Worm (Caenorhabditis elegans) whole organism, L3 larva: ENCODE data around the gene pas-6.

Experiments
- R02D3.7 ChIP-seq: fragments of 150-350 bp; optimal IDR thresholded peaks from 2 replicates; lab custom pipeline; 2014; ENCODE audit warnings: missing biosample characterization, missing genetic modification characterization
- ZK546.5 ChIP-seq: sonication (generic microtip); optimal IDR thresholded peaks from 2 replicates; lab custom pipeline; 2017; ENCODE audit warnings: missing biosample characterization, missing genetic modification characterization
- aly-2 ChIP-seq: fragments of 150-350 bp; optimal IDR thresholded peaks from 2 replicates; lab custom pipeline; 2014; ENCODE audit warnings: missing biosample characterization, missing genetic modification characterization
- ama-1 ChIP-seq: fragments of 150-350 bp; optimal IDR thresholded peaks from 2 replicates; lab custom pipeline; 2018
- ceh-16 ChIP-seq: sonication (generic microtip); optimal IDR thresholded peaks from 2 replicates; lab custom pipeline; 2017; ENCODE audit warnings: missing biosample characterization, missing genetic modification characterization
- ceh-82 ChIP-seq: fragments of 150-350 bp; optimal IDR thresholded peaks from 2 replicates; lab custom pipeline; 2014; ENCODE audit warnings: missing biosample characterization, missing genetic modification characterization
- egl-27 ChIP-seq: sonication (generic microtip); optimal IDR thresholded peaks from 4 replicates; lab custom pipeline; 2017; ENCODE audit warnings: missing biosample characterization, missing genetic modification reagents, missing genetic modification characterization
- elt-1 ChIP-seq: fragments of 150-350 bp; optimal IDR thresholded peaks from 2 replicates; lab custom pipeline; 2014; ENCODE audit warnings: missing biosample characterization, missing genetic modification characterization
- elt-2 ChIP-seq: sonication (generic microtip); optimal IDR thresholded peaks from 2 replicates; lab custom pipeline; 2016; ENCODE audit warnings: missing genetic modification reagents, mild to moderate bottlenecking, missing genetic modification characterization, missing compliant biosample characterization
- elt-3 ChIP-seq, 3 experiments: fragments of 150-350 bp in 1 of 3; sonication (generic microtip) in 2 of 3; optimal IDR thresholded peaks; 2 replicates in 2 of 3; 4 replicates in 1 of 3; lab custom pipeline; 2014 to 2017; ENCODE audit warnings: missing biosample characterization in 3 of 3, missing genetic modification characterization in 3 of 3
- eor-1 ChIP-seq, 2 experiments: fragments of 150-350 bp; optimal IDR thresholded peaks; 2 replicates each; lab custom pipeline; 2014 to 2018; ENCODE audit warnings: missing biosample characterization in 2 of 2, missing genetic modification characterization in 2 of 2
- fkh-10 ChIP-seq: sonication (generic microtip); optimal IDR thresholded peaks from 2 replicates; lab custom pipeline; 2017; ENCODE audit warnings: missing biosample characterization, missing genetic modification reagents, missing genetic modification characterization
- fkh-2 ChIP-seq: fragments of 150-350 bp; optimal IDR thresholded peaks from 2 replicates; lab custom pipeline; 2014; ENCODE audit warnings: missing biosample characterization, missing genetic modification reagents, missing genetic modification characterization
- hmg-11 ChIP-seq: sonication (generic microtip); optimal IDR thresholded peaks from 2 replicates; lab custom pipeline; 2016; ENCODE audit warnings: missing genetic modification characterization, missing compliant biosample characterization
- jun-1 ChIP-seq: fragments of 150-350 bp; optimal IDR thresholded peaks from 2 replicates; lab custom pipeline; 2014; ENCODE audit warnings: missing biosample characterization, missing genetic modification reagents, missing genetic modification characterization
- lin-15B ChIP-seq: fragments of 150-350 bp; optimal IDR thresholded peaks from 2 replicates; lab custom pipeline; 2014; ENCODE audit warnings: missing biosample characterization, missing genetic modification characterization
- lin-39 ChIP-seq: fragments of 150-350 bp; optimal IDR thresholded peaks from 2 replicates; lab custom pipeline; 2018; ENCODE audit warnings: missing biosample characterization, missing genetic modification reagents, missing genetic modification characterization
- lsy-12 ChIP-seq: sonication (generic microtip); optimal IDR thresholded peaks from 2 replicates; lab custom pipeline; 2016; ENCODE audit warnings: mild to moderate bottlenecking, missing genetic modification characterization, missing compliant biosample characterization
- nfya-1 ChIP-seq: sonication (generic microtip); optimal IDR thresholded peaks from 2 replicates; lab custom pipeline; 2017; ENCODE audit warnings: missing genetic modification characterization, mild to moderate bottlenecking, missing compliant biosample characterization, antibody characterized with exemption, moderate library complexity; ENCODE audit not compliant: insufficient read depth
- nhr-12 ChIP-seq: fragments of 150-350 bp; optimal IDR thresholded peaks from 2 replicates; lab custom pipeline; 2014; ENCODE audit warnings: missing biosample characterization, missing genetic modification characterization
- nhr-23 ChIP-seq: fragments of 150-350 bp; optimal IDR thresholded peaks from 2 replicates; lab custom pipeline; 2014; ENCODE audit warnings: missing biosample characterization, missing genetic modification reagents, missing genetic modification characterization
- nhr-25 ChIP-seq: sonication (generic microtip); optimal IDR thresholded peaks from 2 replicates; lab custom pipeline; 2017; ENCODE audit warnings: missing biosample characterization, missing genetic modification characterization
- nhr-28 ChIP-seq: fragments of 150-350 bp; optimal IDR thresholded peaks from 2 replicates; lab custom pipeline; 2014; ENCODE audit warnings: missing biosample characterization, missing genetic modification characterization
- nhr-43 ChIP-seq: sonication (generic microtip); optimal IDR thresholded peaks from 2 replicates; lab custom pipeline; 2016; ENCODE audit warnings: mild to moderate bottlenecking, missing genetic modification characterization, missing compliant biosample characterization; ENCODE audit not compliant: poor library complexity, severe bottlenecking
- nhr-67 ChIP-seq: fragments of 150-350 bp; optimal IDR thresholded peaks from 2 replicates; lab custom pipeline; 2014; ENCODE audit warnings: missing biosample characterization, missing genetic modification characterization
- nhr-76 ChIP-seq: fragments of 150-350 bp; sonication (generic microtip); optimal IDR thresholded peaks from 5 replicates; lab custom pipeline; 2014; ENCODE audit warnings: missing biosample characterization, missing genetic modification characterization
- nhr-77 ChIP-seq: fragments of 150-350 bp; optimal IDR thresholded peaks from 2 replicates; lab custom pipeline; 2014; ENCODE audit warnings: missing biosample characterization, missing genetic modification characterization
- pha-4 ChIP-seq: fragments of 150-350 bp; optimal IDR thresholded peaks from 2 replicates; lab custom pipeline; 2014; ENCODE audit warnings: missing biosample characterization, missing genetic modification reagents, missing genetic modification characterization
- pqm-1 ChIP-seq: fragments of 150-350 bp; optimal IDR thresholded peaks from 2 replicates; lab custom pipeline; 2017; ENCODE audit warnings: missing biosample characterization, missing genetic modification characterization, inconsistent platforms
- snpc-4 ChIP-seq: fragments of 150-350 bp; optimal IDR thresholded peaks from 2 replicates; lab custom pipeline; 2014; ENCODE audit warnings: missing biosample characterization, missing genetic modification characterization
- tbx-2 ChIP-seq: sonication (generic microtip); optimal IDR thresholded peaks from 2 replicates; lab custom pipeline; 2016; ENCODE audit warnings: mild to moderate bottlenecking, missing genetic modification characterization, missing compliant biosample characterization
- unc-39 ChIP-seq: sonication (generic microtip); optimal IDR thresholded peaks from 4 replicates; lab custom pipeline; 2017; ENCODE audit warnings: missing biosample characterization, missing genetic modification characterization
- ztf-11 ChIP-seq: fragments of 150-350 bp; optimal IDR thresholded peaks from 2 replicates; lab custom pipeline; 2014; ENCODE audit warnings: missing biosample characterization, missing genetic modification characterization
- ztf-4 ChIP-seq: fragments of 150-350 bp; optimal IDR thresholded peaks from 2 replicates; lab custom pipeline; 2014; ENCODE audit warnings: missing biosample characterization, missing genetic modification characterization

The pas-6 gene

DNA sequence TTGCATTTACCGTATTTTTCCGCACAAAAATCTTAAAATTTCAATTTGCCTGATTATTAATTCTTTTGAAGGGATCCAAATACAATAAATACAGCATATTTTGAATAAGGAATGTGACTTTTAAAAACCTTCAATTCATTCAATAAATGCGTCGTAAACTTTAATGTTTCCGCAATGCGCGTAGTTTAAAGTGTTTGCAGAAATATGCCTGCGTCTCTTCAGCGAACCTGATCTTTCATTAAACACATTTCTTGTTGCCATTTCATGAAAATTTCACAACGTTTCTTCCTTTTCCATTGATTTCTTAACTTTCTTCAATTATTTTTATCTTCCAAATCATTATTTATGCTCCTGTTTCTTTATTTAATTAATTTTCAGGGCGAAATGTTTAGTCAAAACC lies 8.2 kb upstream of the pas-6 start, which contains the start of gene vps-37 (continued):
- no peak for TF ChIP-seq ceh-16 (tag; lab: Kevin White, UChicago)

DNA sequence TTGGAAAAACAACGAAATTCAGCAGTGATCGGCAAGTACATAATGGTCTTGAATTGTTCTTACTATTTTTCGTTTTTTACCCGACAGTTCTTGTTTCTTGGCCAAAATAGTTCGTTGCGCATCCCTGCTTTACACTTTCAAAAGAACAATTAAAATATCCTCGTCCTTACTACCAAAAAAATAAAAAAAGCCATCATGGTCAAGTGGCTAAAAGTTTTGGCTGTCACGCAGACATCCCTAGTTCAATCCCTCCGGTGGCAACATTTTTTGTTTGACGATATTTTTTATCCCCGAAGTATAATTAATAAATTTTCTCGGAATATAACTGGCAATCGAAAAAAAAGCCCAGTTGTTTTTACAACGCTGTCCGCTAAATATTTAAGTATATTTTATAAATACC lies 7.7 kb upstream of the pas-6 start:
- TF ChIP-seq fkh-10 (GFP tag; lab: Kevin White, UChicago) (no peak), nhr-43 (tag; lab: Kevin White, UChicago) (peak; percentile 1)
- TF ChIP-seq, all 47 proteins: peak for 1

ce11 chrV:5587955-5588354 lies 3.8 kb upstream of the pas-6 start:
- TF ChIP-seq hmg-11 (tag; lab: Kevin White, UChicago) (no peak), ztf-4 (tag; lab: Kevin White, UChicago) (no peak), eor-1 (tag; optimal IDR thresholded peaks at IDR 0.05; lab: Kevin White, UChicago) (no peak), jun-1 (no peak), nhr-12 (tag; lab: Kevin White, UChicago) (no peak), elt-3 (tag; optimal IDR thresholded peaks at IDR 0.05; lab: Kevin White, UChicago) (no peak), lin-39 (tag; lab: Kevin White, UChicago) (no peak), nhr-76 (tag; lab: Kevin White, UChicago) (no peak), snpc-4 (tag; lab: Kevin White, UChicago) (no peak), pqm-1 (tag; lab: Kevin White, UChicago) (no peak), elt-2 (no peak)

DNA sequence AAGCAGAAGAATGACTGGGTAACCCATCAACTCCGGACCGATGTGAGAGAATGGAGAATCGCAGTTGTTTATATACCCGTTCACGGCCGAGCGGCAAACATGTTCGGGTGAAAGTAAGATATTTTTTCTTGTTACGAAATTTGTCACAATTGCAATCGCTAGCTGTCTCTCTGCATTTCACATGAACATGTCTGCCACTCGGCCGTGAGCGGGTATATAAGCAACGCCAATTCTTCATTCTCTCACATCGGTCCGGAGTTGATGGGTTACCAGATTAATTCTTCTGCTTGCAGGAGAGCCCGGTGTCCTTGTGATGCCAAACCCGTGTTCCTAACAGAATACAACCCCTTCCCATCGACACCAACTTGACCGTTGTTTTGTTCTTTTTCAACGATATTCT lies 2.9 kb upstream of the pas-6 start:
- TF ChIP-seq nhr-67 (tag; lab: Kevin White, UChicago), result no peak
- no peak for TF ChIP-seq elt-2
- TF ChIP-seq fkh-2 (tag; lab: Kevin White, UChicago), result no peak
- no peak for TF ChIP-seq nhr-12 (tag; lab: Kevin White, UChicago)
- TF ChIP-seq lin-15B (tag; lab: Kevin White, UChicago), result no peak
- peak; percentile 41 for TF ChIP-seq nhr-25 (tag; lab: Kevin White, UChicago)
- peak; percentile 96 for TF ChIP-seq snpc-4 (tag; lab: Kevin White, UChicago)
- no peak for TF ChIP-seq nhr-43 (tag; lab: Kevin White, UChicago)
- no peak for TF ChIP-seq R02D3.7
- TF ChIP-seq unc-39, result no peak
- TF ChIP-seq nfya-1, result no peak
- TF ChIP-seq fkh-10 (GFP tag; lab: Kevin White, UChicago), result no peak
- TF ChIP-seq hmg-11 (tag; lab: Kevin White, UChicago), result peak; percentile 2
- TF ChIP-seq ZK546.5 (tag; lab: Kevin White, UChicago), result no peak
- TF ChIP-seq ceh-16 (tag; lab: Kevin White, UChicago), result no peak
- TF ChIP-seq tbx-2 (tag; lab: Kevin White, UChicago), result no peak

ce11 chrV:5584833-5585232 lies 690 bp upstream of the pas-6 start, which contains the start of gene CD4.11:
CD4.11 (plus strand) TSS chrV:5585133.
- TF ChIP-seq pha-4 (no peak), elt-1 (tag; lab: Kevin White, UChicago) (no peak), ama-1 (no peak), lsy-12 (no peak), nhr-25 (tag; lab: Kevin White, UChicago) (no peak), ztf-4 (tag; lab: Kevin White, UChicago) (no peak), nhr-12 (tag; lab: Kevin White, UChicago) (no peak), egl-27 (tag; lab: Kevin White, UChicago) (no peak), fkh-10 (GFP tag; lab: Kevin White, UChicago) (no peak), nhr-23 (tag; lab: Kevin White, UChicago) (no peak), aly-2 (tag; lab: Kevin White, UChicago) (no peak), ztf-11 (no peak), nhr-77 (no peak), jun-1 (no peak), nhr-76 (tag; lab: Kevin White, UChicago) (no peak), nhr-28 (tag; lab: Kevin White, UChicago) (no peak), ceh-82 (tag; lab: Kevin White, UChicago) (no peak)
